Worm (Caenorhabditis elegans) whole organism, late embryonic: ENCODE results near the gene rbg-1.

Experiments
- K09A11.1 ChIP-seq: sonication (generic microtip); optimal IDR thresholded peaks from 2 replicates; lab custom pipeline; 2017; ENCODE audit warnings: antibody characterized with exemption, mild to moderate bottlenecking, missing genetic modification characterization, missing compliant biosample characterization; ENCODE audit not compliant: insufficient read depth
- T23F11.4 ChIP-seq: fragments of 200-800 bp; sonication (Bioruptor generic); optimal IDR thresholded peaks from 2 replicates; lab custom pipeline; 2018; ENCODE audit warnings: mild to moderate bottlenecking, missing genetic modification characterization, missing compliant biosample characterization
- ama-1 ChIP-seq: fragments of 150-350 bp; optimal IDR thresholded peaks from 2 replicates; lab custom pipeline; 2014
- ceh-24 ChIP-seq: sonication (generic microtip); optimal IDR thresholded peaks from 2 replicates; lab custom pipeline; 2016; ENCODE audit warnings: mild to moderate bottlenecking, missing genetic modification characterization, missing compliant biosample characterization
- dmd-4 ChIP-seq: sonication (generic microtip); optimal IDR thresholded peaks from 2 replicates; lab custom pipeline; 2016; ENCODE audit warnings: borderline replicate concordance, missing genetic modification characterization, missing compliant biosample characterization
- elt-2 ChIP-seq: sonication (generic microtip); optimal IDR thresholded peaks from 2 replicates; lab custom pipeline; 2016; ENCODE audit warnings: missing genetic modification reagents, missing genetic modification characterization, missing compliant biosample characterization
- fkh-10 ChIP-seq: fragments of 150-350 bp; optimal IDR thresholded peaks from 2 replicates; lab custom pipeline; 2014; ENCODE audit warnings: missing biosample characterization, missing genetic modification reagents, missing genetic modification characterization
- hlh-6 ChIP-seq: sonication (generic microtip); optimal IDR thresholded peaks from 2 replicates; lab custom pipeline; 2016; ENCODE audit warnings: missing genotype, missing genetic modification characterization, missing compliant biosample characterization
- lim-6 ChIP-seq: sonication (generic microtip); optimal IDR thresholded peaks from 2 replicates; lab custom pipeline; 2016; ENCODE audit warnings: missing genetic modification characterization, missing compliant biosample characterization
- nfya-1 ChIP-seq: sonication (generic microtip); optimal IDR thresholded peaks from 2 replicates; lab custom pipeline; 2017; ENCODE audit warnings: missing genetic modification characterization, mild to moderate bottlenecking, missing compliant biosample characterization, antibody characterized with exemption, moderate library complexity
- pat-9 ChIP-seq: fragments of 200-800 bp; sonication (Bioruptor generic); optimal IDR thresholded peaks from 2 replicates; lab custom pipeline; 2018; ENCODE audit warnings: mild to moderate bottlenecking, missing genetic modification characterization, moderate library complexity, missing compliant biosample characterization
- pha-4 ChIP-seq: fragments of 150-350 bp; optimal IDR thresholded peaks from 2 replicates; lab custom pipeline; 2018; ENCODE audit warnings: missing biosample characterization, missing genetic modification reagents, missing genetic modification characterization
- syd-9 ChIP-seq: sonication (generic microtip); optimal IDR thresholded peaks from 2 replicates; lab custom pipeline; 2016; ENCODE audit warnings: mild to moderate bottlenecking, missing genetic modification characterization, moderate library complexity, missing compliant biosample characterization
- unc-86 ChIP-seq: sonication (generic microtip); optimal IDR thresholded peaks from 2 replicates; lab custom pipeline; 2016; ENCODE audit warnings: missing genetic modification characterization, missing compliant biosample characterization

ce11 chrX:15016102-15016501, 32.8 kb downstream of the rbg-1 start:
- TF ChIP-seq ama-1 (lab: Kevin White, UChicago) (no peak), ceh-24 (tag; lab: Kevin White, UChicago) (no peak), pha-4 (tag; lab: Kevin White, UChicago) (no peak), nfya-1 (tag; lab: Kevin White, UChicago) (no peak), lim-6 (no peak), unc-86 (tag; lab: Kevin White, UChicago) (no peak), K09A11.1 (tag; lab: Kevin White, UChicago) (no peak), hlh-6 (tag; lab: Kevin White, UChicago) (no peak), pat-9 (tag; lab: Kevin White, UChicago) (no peak), T23F11.4 (no peak), dmd-4 (tag; lab: Kevin White, UChicago) (no peak), fkh-10 (GFP tag; lab: Kevin White, UChicago) (no peak), syd-9 (no peak), elt-2 (tag; lab: Kevin White, UChicago) (no peak)
